Fruit fly (Drosophila melanogaster) whole organism, embryonic: ENCODE results near the gene CG17029.

ENCODE experiments used
- Aef1 ChIP-seq: fragments of 200-800 bp; sonication (Bioruptor generic); IDR thresholded peaks from 3 replicates; pipeline ENCODE4 v1.3.6; 2022; ENCODE audit warnings: missing biosample characterization, missing genetic modification characterization
- Blimp-1 ChIP-seq: fragments of 200-800 bp; sonication (Bioruptor generic); optimal IDR thresholded peaks from 3 replicates; lab custom pipeline; 2018; ENCODE audit warnings: missing biosample characterization, missing genetic modification characterization, mild to moderate bottlenecking, moderate library complexity, missing genetic modification reagents
- CG10267 ChIP-seq: fragments of 200-800 bp; sonication (Bioruptor generic); optimal IDR thresholded peaks from 2 replicates; lab custom pipeline; 2018; ENCODE audit warnings: missing biosample characterization, mild to moderate bottlenecking, missing genetic modification characterization, moderate library complexity
- CG10979 ChIP-seq: fragments of 200-800 bp; sonication (Bioruptor generic); optimal IDR thresholded peaks from 2 replicates; lab custom pipeline; 2018; ENCODE audit warnings: missing biosample characterization, mild to moderate bottlenecking, missing genetic modification characterization, moderate library complexity
- CG11696 ChIP-seq: fragments of 200-800 bp; sonication (Bioruptor generic); IDR thresholded peaks from 2 replicates; pipeline ENCODE4 v1.3.6; 2022; ENCODE audit warnings: missing biosample characterization, missing genetic modification characterization
- CG12391 ChIP-seq: fragments of 200-800 bp; sonication (Bioruptor generic); optimal IDR thresholded peaks from 3 replicates; lab custom pipeline; 2018; ENCODE audit warnings: missing biosample characterization, mild to moderate bottlenecking, missing genetic modification characterization, moderate library complexity
- CG13123 ChIP-seq: fragments of 200-800 bp; sonication (Bioruptor generic); optimal IDR thresholded peaks from 2 replicates; lab custom pipeline; 2016; ENCODE audit warnings: missing biosample characterization, missing genetic modification characterization
- CG14667 ChIP-seq: fragments of 200-800 bp; sonication (Bioruptor generic); IDR thresholded peaks from 2 replicates; pipeline ENCODE4 v1.3.6; 2022; ENCODE audit warnings: missing biosample characterization, missing genetic modification characterization
- CG15479 ChIP-seq: fragments of 200-800 bp; sonication (Bioruptor generic); optimal IDR thresholded peaks from 3 replicates; lab custom pipeline; 2019; ENCODE audit warnings: missing biosample characterization, mild to moderate bottlenecking, missing genetic modification characterization, moderate library complexity
- CG15696 ChIP-seq: fragments of 200-800 bp; sonication (Bioruptor generic); optimal IDR thresholded peaks from 2 replicates; lab custom pipeline; 2019; ENCODE audit warnings: missing biosample characterization, mild to moderate bottlenecking, missing genetic modification characterization, moderate library complexity
- CG16863 ChIP-seq: fragments of 200-800 bp; sonication (Bioruptor generic); optimal IDR thresholded peaks from 3 replicates; lab custom pipeline; 2016; ENCODE audit warnings: missing biosample characterization, missing genetic modification characterization
- CG17361 ChIP-seq: fragments of 200-800 bp; sonication (Bioruptor generic); IDR thresholded peaks from 3 replicates; pipeline ENCODE4 v1.3.6; 2022; ENCODE audit warnings: missing biosample characterization, missing genetic modification characterization
- CG17612 ChIP-seq: fragments of 200-800 bp; sonication (Bioruptor generic); IDR thresholded peaks from 2 replicates; pipeline ENCODE4 v1.3.6; 2022; ENCODE audit warnings: missing biosample characterization, missing genetic modification characterization
- CG18262 ChIP-seq: fragments of 200-800 bp; optimal IDR thresholded peaks from 3 replicates; lab custom pipeline; 2019; ENCODE audit warnings: missing biosample characterization, mild to moderate bottlenecking, missing genetic modification characterization, moderate library complexity
- CG2678 ChIP-seq: fragments of 200-800 bp; sonication (Bioruptor generic); optimal IDR thresholded peaks from 3 replicates; lab custom pipeline; 2019; ENCODE audit warnings: missing biosample characterization, mild to moderate bottlenecking, missing genetic modification characterization, moderate library complexity
- CG2712 ChIP-seq: fragments of 200-800 bp; optimal IDR thresholded peaks from 3 replicates; lab custom pipeline; 2019; ENCODE audit warnings: missing biosample characterization, mild to moderate bottlenecking, missing genetic modification characterization, moderate library complexity
- CG8388 ChIP-seq: fragments of 200-800 bp; sonication (Bioruptor generic); optimal IDR thresholded peaks from 2 replicates; lab custom pipeline; 2019; ENCODE audit warnings: missing biosample characterization, mild to moderate bottlenecking, missing genetic modification characterization, moderate library complexity
- CG9727 ChIP-seq: fragments of 200-800 bp; sonication (Bioruptor generic); optimal IDR thresholded peaks from 3 replicates; lab custom pipeline; 2017; ENCODE audit warnings: missing biosample characterization, mild to moderate bottlenecking, missing genetic modification characterization
- D ChIP-seq, 2 experiments: fragments of 200-800 bp in 1 of 2; fragments of >200 bp in 1 of 2; sonication (Bioruptor generic) in 1 of 2; optimal IDR thresholded peaks; 2 replicates in 1 of 2; 3 replicates in 1 of 2; lab custom pipeline; 2017; ENCODE audit warnings: mild to moderate bottlenecking in 1 of 2, missing biosample characterization in 1 of 2, missing genetic modification characterization in 1 of 2, missing genetic modification reagents in 1 of 2
- D19A ChIP-seq: fragments of 200-800 bp; optimal IDR thresholded peaks from 3 replicates; lab custom pipeline; 2019; ENCODE audit warnings: missing biosample characterization, mild to moderate bottlenecking, missing genetic modification characterization, moderate library complexity
- Doc3 ChIP-seq: fragments of 200-800 bp; sonication (Bioruptor generic); IDR thresholded peaks from 3 replicates; pipeline ENCODE4 v1.3.6; 2022; ENCODE audit warnings: missing biosample characterization, missing genetic modification characterization; ENCODE audit not compliant: partially characterized antibody
- Drgx ChIP-seq: fragments of 200-800 bp; sonication (Bioruptor generic); IDR thresholded peaks from 2 replicates; pipeline ENCODE4 v1.3.6; 2022; ENCODE audit warnings: missing biosample characterization, missing genetic modification characterization
- Ets65A ChIP-seq: fragments of 200-800 bp; sonication (Bioruptor generic); peaks from one replicate; lab custom pipeline; 2016; ENCODE audit warnings: missing biosample characterization, missing genetic modification characterization
- Hr78 ChIP-seq, 2 experiments: fragments of 200-800 bp in 1 of 2; fragments of >200 bp in 1 of 2; sonication (Bioruptor generic) in 1 of 2; optimal IDR thresholded peaks; 2 replicates each; lab custom pipeline; 2017 to 2019; ENCODE audit warnings: missing biosample characterization in 2 of 2, missing genetic modification characterization in 2 of 2, mild to moderate bottlenecking in 1 of 2, moderate library complexity in 1 of 2
- Mad ChIP-seq: fragments of 200-800 bp; sonication (Bioruptor generic); optimal IDR thresholded peaks from 2 replicates; lab custom pipeline; 2016; ENCODE audit warnings: missing biosample characterization, missing genetic modification characterization
- Oli ChIP-seq: fragments of 200-800 bp; sonication (Bioruptor generic); optimal IDR thresholded peaks from 2 replicates; lab custom pipeline; 2018; ENCODE audit warnings: missing biosample characterization, mild to moderate bottlenecking, missing genetic modification characterization, moderate library complexity
- Side ChIP-seq: fragments of 200-800 bp; sonication (Bioruptor generic); optimal IDR thresholded peaks from 2 replicates; lab custom pipeline; 2016; ENCODE audit warnings: missing biosample characterization, missing genetic modification characterization
- Six4 ChIP-seq: fragments of 200-800 bp; sonication (Bioruptor generic); optimal IDR thresholded peaks from 2 replicates; lab custom pipeline; 2016; ENCODE audit warnings: missing biosample characterization, missing genetic modification characterization
- YL-1 ChIP-seq: fragments of 200-800 bp; sonication (Bioruptor generic); optimal IDR thresholded peaks from 3 replicates; lab custom pipeline; 2017; ENCODE audit warnings: missing biosample characterization, mild to moderate bottlenecking, missing genetic modification characterization
- ap ChIP-seq: fragments of 200-800 bp; sonication (Bioruptor generic); IDR thresholded peaks from 2 replicates; pipeline ENCODE4 v1.3.6; 2022; ENCODE audit warnings: missing biosample characterization, missing genetic modification characterization
- bsh ChIP-seq, 2 experiments: fragments of 200-800 bp; sonication (Bioruptor generic); optimal IDR thresholded peaks; 2 replicates each; lab custom pipeline; 2017 to 2018; ENCODE audit warnings: mild to moderate bottlenecking in 2 of 2, missing biosample characterization in 2 of 2, missing genetic modification characterization in 2 of 2, moderate library complexity in 1 of 2
- dimm ChIP-seq: fragments of 200-800 bp; sonication (Bioruptor generic); IDR thresholded peaks from 2 replicates; pipeline ENCODE4 v1.3.6; 2022; ENCODE audit warnings: missing biosample characterization, missing genetic modification characterization
- dmrt11E ChIP-seq: fragments of 200-800 bp; sonication (Bioruptor generic); optimal IDR thresholded peaks from 3 replicates; lab custom pipeline; 2018; ENCODE audit warnings: missing biosample characterization, mild to moderate bottlenecking, missing genetic modification characterization, moderate library complexity
- fd96Cb ChIP-seq: fragments of 200-800 bp; sonication (Bioruptor generic); optimal IDR thresholded peaks from 2 replicates; lab custom pipeline; 2018; ENCODE audit warnings: missing biosample characterization, mild to moderate bottlenecking, missing genetic modification characterization, moderate library complexity
- gce ChIP-seq: fragments of 200-800 bp; sonication (Bioruptor generic); IDR thresholded peaks from 3 replicates; pipeline ENCODE4 v1.3.6; 2022; ENCODE audit warnings: missing biosample characterization, missing genetic modification characterization
- gem ChIP-seq: fragments of 200-800 bp; sonication (Bioruptor generic); optimal IDR thresholded peaks from 2 replicates; lab custom pipeline; 2019; ENCODE audit warnings: missing biosample characterization, mild to moderate bottlenecking, missing genetic modification characterization, moderate library complexity
- gfzf ChIP-seq: fragments of 200-800 bp; sonication (Bioruptor generic); optimal IDR thresholded peaks from 2 replicates; lab custom pipeline; 2016; ENCODE audit warnings: missing biosample characterization, mild to moderate bottlenecking, missing genetic modification characterization, moderate library complexity
- insv ChIP-seq, 2 experiments: fragments of 200-800 bp; sonication (Bioruptor generic); optimal IDR thresholded peaks; 3 replicates each; lab custom pipeline; 2016 to 2018; ENCODE audit warnings: missing biosample characterization in 2 of 2, missing genetic modification characterization in 2 of 2
- oc ChIP-seq: fragments of 200-800 bp; sonication (Bioruptor generic); optimal IDR thresholded peaks from 2 replicates; lab custom pipeline; 2018; ENCODE audit warnings: missing biosample characterization, mild to moderate bottlenecking, missing genetic modification characterization, moderate library complexity
- phol ChIP-seq: fragments of 200-800 bp; sonication (Bioruptor generic); optimal IDR thresholded peaks from 3 replicates; lab custom pipeline; 2018; ENCODE audit warnings: missing biosample characterization, mild to moderate bottlenecking, missing genetic modification characterization, moderate library complexity
- prd ChIP-seq, 3 experiments: fragments of >200 bp in 2 of 3; fragments of 200-800 bp in 1 of 3; sonication (Bioruptor generic) in 1 of 3; optimal IDR thresholded peaks in 2 of 3; IDR thresholded peaks in 1 of 3; 2 replicates in 2 of 3; 3 replicates in 1 of 3; pipeline versions ENCODE4 v1.3.6 to Lab custom; 2017 to 2022; ENCODE audit warnings: missing biosample characterization in 1 of 3, missing genetic modification characterization in 1 of 3
- tin ChIP-seq: fragments of 200-800 bp; sonication (Bioruptor generic); optimal IDR thresholded peaks from 3 replicates; lab custom pipeline; 2016; ENCODE audit warnings: missing biosample characterization, missing genetic modification characterization
- tll ChIP-seq, 2 experiments: fragments of 200-800 bp in 1 of 2; fragments of >200 bp in 1 of 2; sonication (Bioruptor generic) in 1 of 2; optimal IDR thresholded peaks; 2 replicates each; lab custom pipeline; 2017 to 2019; ENCODE audit warnings: missing biosample characterization in 2 of 2, missing genetic modification characterization in 2 of 2, mild to moderate bottlenecking in 1 of 2, moderate library complexity in 1 of 2
- tup ChIP-seq: fragments of 200-800 bp; sonication (Bioruptor generic); optimal IDR thresholded peaks from 2 replicates; lab custom pipeline; 2016; ENCODE audit warnings: missing biosample characterization, mild to moderate bottlenecking, missing genetic modification characterization, moderate library complexity

The CG17029 gene

dm6 chr3L:16016911-16017310, 40.2 kb downstream of the CG17029 start (continued):
- TF ChIP-seq prd (optimal IDR thresholded peaks at IDR 0.05; lab: Kevin White, UChicago), result no peak
- TF ChIP-seq prd (GFP tag; IDR thresholded peaks at IDR 0.05; lab: Robert Waterston, UW), result peak; percentile 29; the same call in 1 of the 3 replicates
- TF ChIP-seq phol (tag; lab: Kevin White, UChicago), result peak; percentile 26
- peak; percentile 3 for TF ChIP-seq tin (GFP tag; lab: Kevin White, UChicago)
- TF ChIP-seq dmrt11E (tag; lab: Kevin White, UChicago), result peak; percentile 43
- no peak for TF ChIP-seq dimm (GFP tag; lab: Robert Waterston, UW)
- peak; percentile 54 for TF ChIP-seq CG18262 (tag; lab: Kevin White, UChicago)
- TF ChIP-seq CG9727 (GFP tag; lab: Kevin White, UChicago), result peak; percentile 23
- TF ChIP-seq D19A (tag; lab: Kevin White, UChicago), result peak; percentile 29
- peak; percentile 36 for TF ChIP-seq fd96Cb (tag; lab: Kevin White, UChicago)
- no peak for TF ChIP-seq Oli (tag; lab: Kevin White, UChicago)
- TF ChIP-seq Drgx (GFP tag; lab: Robert Waterston, UW), result no peak
- peak; percentile 1 for TF ChIP-seq CG8388
- TF ChIP-seq gem, result peak; percentile 16
- no peak for TF ChIP-seq Hr78 (GFP tag; optimal IDR thresholded peaks at IDR 0.05; lab: Kevin White, UChicago)
- no peak for TF ChIP-seq CG17612 (GFP tag; lab: Robert Waterston, UW)
- no peak for TF ChIP-seq D (optimal IDR thresholded peaks at IDR 0.05; lab: Kevin White, UChicago)
- TF ChIP-seq D (GFP tag; optimal IDR thresholded peaks at IDR 0.05; lab: Kevin White, UChicago), result no peak
- no peak for TF ChIP-seq CG13123 (GFP tag; lab: Kevin White, UChicago)
- TF ChIP-seq CG15696 (tag; lab: Kevin White, UChicago), result peak; percentile 14
- TF ChIP-seq CG17361, result peak; percentile 70; the same call in 2 of the 3 replicates
- TF ChIP-seq Blimp-1 (GFP tag; lab: Kevin White, UChicago), result peak; percentile 46
- TF ChIP-seq CG2712, result peak; percentile 43
- no peak for TF ChIP-seq gfzf (GFP tag; lab: Kevin White, UChicago)
- no peak for TF ChIP-seq Side
- TF ChIP-seq Six4 (GFP tag; lab: Kevin White, UChicago), result no peak
- peak; percentile 43 for TF ChIP-seq CG10979 (tag; lab: Kevin White, UChicago)

dm6 chr3L:16017528-16018250, 41.0 kb downstream of the CG17029 start:
- no peak for TF ChIP-seq gce (GFP tag; lab: Robert Waterston, UW)
- TF ChIP-seq CG14667 (GFP tag; lab: Robert Waterston, UW), result no peak
- 0 out of 3 replicates have a peak, but pooled peaks have one; percentile 29 for TF ChIP-seq Doc3 (GFP tag; lab: Robert Waterston, UW)
- TF ChIP-seq D (optimal IDR thresholded peaks at IDR 0.05; lab: Kevin White, UChicago), result peak; percentile 94
- TF ChIP-seq D (GFP tag; optimal IDR thresholded peaks at IDR 0.05; lab: Kevin White, UChicago), result no peak
- TF ChIP-seq CG15479, result peak; percentile 77
- peak in 1 of 2 experiments; percentile 85 for TF ChIP-seq tll (GFP tag; optimal IDR thresholded peaks at IDR 0.05; lab: Kevin White, UChicago)
- peak; percentile 3 for TF ChIP-seq Ets65A (GFP tag; lab: Kevin White, UChicago)
- TF ChIP-seq tup (GFP tag; lab: Kevin White, UChicago), result no peak
- no peak for TF ChIP-seq oc (tag; lab: Kevin White, UChicago)
- no peak for TF ChIP-seq bsh (GFP tag; optimal IDR thresholded peaks at IDR 0.05; lab: Kevin White, UChicago)

DNA sequence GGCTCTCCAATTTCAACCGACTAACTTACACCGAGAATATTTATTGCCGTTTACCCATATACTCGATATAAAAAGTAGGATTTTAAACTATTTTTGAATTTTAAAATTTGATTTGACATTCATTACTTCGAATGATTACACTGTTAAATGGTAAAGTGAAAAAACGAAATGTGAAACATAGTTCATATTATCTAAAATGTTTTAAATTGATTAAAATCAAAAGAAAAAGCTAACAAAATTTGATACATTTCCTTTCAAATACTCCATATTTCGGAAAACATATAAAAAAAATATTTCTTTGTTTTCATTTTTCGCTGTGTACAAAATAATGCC, 41.5 kb downstream of the CG17029 start:
- TF ChIP-seq YL-1 (GFP tag; lab: Kevin White, UChicago), result no peak
- no peak for TF ChIP-seq CG12391 (tag; lab: Kevin White, UChicago)
- no peak for TF ChIP-seq CG16863
- no peak for TF ChIP-seq ap (GFP tag; lab: Robert Waterston, UW)
- peak; percentile 27 for TF ChIP-seq gem
- TF ChIP-seq bsh (GFP tag; optimal IDR thresholded peaks at IDR 0.05; lab: Kevin White, UChicago), result no peak
- no peak for TF ChIP-seq Aef1 (GFP tag; lab: Robert Waterston, UW)
- no peak for TF ChIP-seq insv (GFP tag; optimal IDR thresholded peaks at IDR 0.05; lab: Kevin White, UChicago)
- peak; percentile 30 for TF ChIP-seq Blimp-1 (GFP tag; lab: Kevin White, UChicago)
- peak; percentile 10 for TF ChIP-seq D19A (tag; lab: Kevin White, UChicago)
- no peak for TF ChIP-seq Drgx (GFP tag; lab: Robert Waterston, UW)
- peak; percentile 43 for TF ChIP-seq CG10267
- no peak for TF ChIP-seq CG11696 (GFP tag; lab: Robert Waterston, UW)
- TF ChIP-seq CG2712, result peak; percentile 38
- no peak for TF ChIP-seq Mad
- TF ChIP-seq CG2678, result no peak
